Fruit fly (Drosophila melanogaster): ENCODE measurements around the gene IPIP.

IPIP gene

DNA sequence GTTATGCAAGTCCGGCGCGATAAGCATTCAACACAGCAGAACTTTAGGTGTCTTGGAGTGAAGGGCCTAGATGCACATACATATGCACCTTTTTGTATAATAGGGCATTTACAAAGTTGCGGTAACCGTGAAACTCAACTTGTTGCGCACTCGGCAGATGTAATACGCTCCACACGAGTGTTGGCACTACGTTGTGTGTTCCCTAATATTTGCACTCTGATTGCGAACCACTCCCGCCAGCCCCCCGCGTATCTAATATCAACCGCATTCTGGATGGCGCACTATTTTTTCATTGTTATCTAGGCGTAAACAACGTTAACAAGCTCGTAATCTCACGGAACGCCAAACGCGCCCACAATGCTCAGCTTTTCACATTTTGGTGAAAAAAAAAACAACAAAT is 32.5 kb downstream of the IPIP start (continued):
- TF ChIP-seq klu (GFP tag; IDR thresholded peaks at IDR 0.05) (no peak), CG6175 (GFP tag; IDR thresholded peaks at IDR 0.05) (0 out of 3 replicates have a peak, but pooled peaks have one; percentile 14), CG8290 (GFP tag; optimal IDR thresholded peaks at IDR 0.05) (no peak), CG8290 (tag; optimal IDR thresholded peaks at IDR 0.05) (peak in 1 of 2 experiments; percentile 38), sd (tag; optimal IDR thresholded peaks at IDR 0.05) (peak; percentile 37)

DNA sequence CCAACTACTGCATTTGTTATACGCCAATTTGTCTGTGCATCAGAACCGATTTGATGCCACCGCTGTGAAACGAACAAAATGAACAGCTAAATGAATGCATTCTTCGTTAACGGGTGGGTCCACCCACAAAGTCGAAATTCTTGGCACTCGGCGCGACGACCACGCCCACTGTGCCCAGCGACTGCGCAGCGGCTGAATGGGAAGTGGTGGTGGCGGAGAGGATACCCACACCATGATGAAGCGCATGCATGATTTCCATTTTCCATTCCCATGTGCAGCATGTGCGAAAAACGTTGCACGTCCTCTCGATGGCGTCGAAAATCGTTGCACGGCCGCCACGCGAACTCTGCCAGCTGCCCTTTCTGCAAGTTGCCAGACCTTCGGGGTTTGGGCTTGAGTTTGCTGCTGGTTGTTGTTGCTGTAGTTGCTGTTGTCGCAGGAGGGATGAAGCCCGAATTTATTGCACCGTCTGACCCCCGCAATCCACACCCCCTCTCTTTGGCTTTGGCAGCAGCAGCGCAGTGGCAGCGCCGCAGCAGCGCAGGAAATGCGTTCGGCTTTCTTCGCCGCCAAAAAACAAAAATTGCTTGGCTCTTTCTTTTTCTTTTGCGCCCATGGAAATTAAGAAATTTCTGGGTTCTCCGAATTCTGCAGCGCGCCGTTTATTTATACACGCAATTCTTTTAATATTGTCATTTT is 33.5 kb downstream of the IPIP start:
- peak; percentile 27 for TF ChIP-seq cg (GFP tag; optimal IDR thresholded peaks at IDR 0.05)
- TF ChIP-seq Drgx (GFP tag; IDR thresholded peaks at IDR 0.05) = no peak
- TF ChIP-seq HLH4C (GFP tag; IDR thresholded peaks at IDR 0.05; ENCODE audit: partially characterized antibody) = no peak
- TF ChIP-seq CG2199 (GFP tag; IDR thresholded peaks at IDR 0.05) = peak; percentile 70; the same call in 1 of the 3 replicates
- peak; percentile 100 for TF ChIP-seq CG42726 (GFP tag; IDR thresholded peaks at IDR 0.05; ENCODE audit: partially characterized antibody)
- TF ChIP-seq CG1233 (GFP tag; optimal IDR thresholded peaks at IDR 0.05) = no peak
- TF ChIP-seq da (GFP tag; optimal IDR thresholded peaks at IDR 0.05) = peak; percentile 5
- TF ChIP-seq CG6272 (GFP tag; IDR thresholded peaks at IDR 0.05) = no peak
- TF ChIP-seq crol (GFP tag; IDR thresholded peaks at IDR 0.05) = peak; percentile 45; the same call in 1 of the 2 replicates
- peak; percentile 20; the same call in 1 of the 2 replicates for TF ChIP-seq stc (GFP tag; IDR thresholded peaks at IDR 0.05)
- no peak for TF ChIP-seq CrebB (tag; optimal IDR thresholded peaks at IDR 0.05)
- no peak for TF ChIP-seq NC2β (GFP tag; optimal IDR thresholded peaks at IDR 0.05)
- no peak for TF ChIP-seq HmgZ (tag; optimal IDR thresholded peaks at IDR 0.05)
- TF ChIP-seq CG10147 (GFP tag; optimal IDR thresholded peaks at IDR 0.05) = no peak
- no peak for TF ChIP-seq PHDP (tag; optimal IDR thresholded peaks at IDR 0.05)
- peak; percentile 28 for TF ChIP-seq abd-A (tag; optimal IDR thresholded peaks at IDR 0.05)
- TF ChIP-seq Xrp1 (GFP tag; IDR thresholded peaks at IDR 0.05) = 0 out of 2 replicates have a peak, but pooled peaks have one; percentile 20
- peak; percentile 21 for TF ChIP-seq CG4707 (GFP tag; optimal IDR thresholded peaks at IDR 0.05)
- TF ChIP-seq Adf1 (GFP tag; IDR thresholded peaks at IDR 0.05) = peak; percentile 53; the same call in 1 of the 2 replicates
- no peak for TF ChIP-seq CG8765 (GFP tag; IDR thresholded peaks at IDR 0.05)
- TF ChIP-seq tap (tag; optimal IDR thresholded peaks at IDR 0.05) = no peak
- TF ChIP-seq CG34422 (GFP tag; IDR thresholded peaks at IDR 0.05) = 0 out of 3 replicates have a peak, but pooled peaks have one; percentile 25
- TF ChIP-seq cad (GFP tag; optimal IDR thresholded peaks at IDR 0.05) = no peak
- no peak for TF ChIP-seq CG31441 (GFP tag; IDR thresholded peaks at IDR 0.05)
- peak; percentile 50; the same call in 1 of the 2 replicates for TF ChIP-seq CG4360 (GFP tag; IDR thresholded peaks at IDR 0.05)
- TF ChIP-seq CG14965 (GFP tag; optimal IDR thresholded peaks at IDR 0.05; ENCODE audit: borderline replicate concordance) = no peak
- no peak for TF ChIP-seq CG31365 (tag; optimal IDR thresholded peaks at IDR 0.05)
- peak; percentile 72 for TF ChIP-seq ewg (GFP tag; optimal IDR thresholded peaks at IDR 0.05)
- TF ChIP-seq Deaf1 (tag; optimal IDR thresholded peaks at IDR 0.05) = peak; percentile 14
- no peak for TF ChIP-seq fu2 (GFP tag; optimal IDR thresholded peaks at IDR 0.05)
- peak; percentile 3 for TF ChIP-seq sens (GFP tag)
- TF ChIP-seq Hmr (GFP tag; optimal IDR thresholded peaks at IDR 0.05) = no peak
- TF ChIP-seq nerfin-1 (tag; optimal IDR thresholded peaks at IDR 0.05) = peak; percentile 20
- peak; percentile 21 for TF ChIP-seq CG8478 (optimal IDR thresholded peaks at IDR 0.05)
- no peak for TF ChIP-seq CG13624 (GFP tag; optimal IDR thresholded peaks at IDR 0.05)
- peak; percentile 86 for TF ChIP-seq pros (GFP tag; optimal IDR thresholded peaks at IDR 0.05)
- TF ChIP-seq Awh (GFP tag; IDR thresholded peaks at IDR 0.05) = no peak
- no peak for TF ChIP-seq slp2 (GFP tag; optimal IDR thresholded peaks at IDR 0.05)
- no peak for TF ChIP-seq knrl (GFP tag; IDR thresholded peaks at IDR 0.05; ENCODE audit: partially characterized antibody)
- peak; percentile 6 for TF ChIP-seq CG12155 (GFP tag; optimal IDR thresholded peaks at IDR 0.05)
- no peak for TF ChIP-seq CG17385 (GFP tag; optimal IDR thresholded peaks at IDR 0.05)
- TF ChIP-seq Hey (tag; optimal IDR thresholded peaks at IDR 0.05) = peak; percentile 8
- 0 out of 2 replicates have a peak, but pooled peaks have one; percentile 15 for TF ChIP-seq ato (GFP tag; IDR thresholded peaks at IDR 0.05; ENCODE audit: partially characterized antibody)
- peak; percentile 38 for TF ChIP-seq twi (tag; optimal IDR thresholded peaks at IDR 0.05)
